Worm (Caenorhabditis elegans) whole organism, L4 larva: ENCODE measurements around the gene npr-22.

Experiments used
- fos-1 ChIP-seq: fragments of 150-350 bp; optimal IDR thresholded peaks from 2 replicates; lab custom pipeline; 2014; ENCODE audit warnings: missing biosample characterization, missing genetic modification characterization
- mes-2 ChIP-seq: sonication (generic microtip); optimal IDR thresholded peaks from 2 replicates; lab custom pipeline; 2016; ENCODE audit warnings: missing genotype, mild to moderate bottlenecking, missing genetic modification characterization, missing compliant biosample characterization; ENCODE audit not compliant: poor library complexity, severe bottlenecking
- nhr-77 ChIP-seq: fragments of 150-350 bp; optimal IDR thresholded peaks from 2 replicates; lab custom pipeline; 2014; ENCODE audit warnings: missing biosample characterization, missing genetic modification characterization
- unc-39 ChIP-seq: sonication (generic microtip); optimal IDR thresholded peaks from 2 replicates; lab custom pipeline; 2017; ENCODE audit warnings: missing biosample characterization, missing genetic modification characterization

DNA sequence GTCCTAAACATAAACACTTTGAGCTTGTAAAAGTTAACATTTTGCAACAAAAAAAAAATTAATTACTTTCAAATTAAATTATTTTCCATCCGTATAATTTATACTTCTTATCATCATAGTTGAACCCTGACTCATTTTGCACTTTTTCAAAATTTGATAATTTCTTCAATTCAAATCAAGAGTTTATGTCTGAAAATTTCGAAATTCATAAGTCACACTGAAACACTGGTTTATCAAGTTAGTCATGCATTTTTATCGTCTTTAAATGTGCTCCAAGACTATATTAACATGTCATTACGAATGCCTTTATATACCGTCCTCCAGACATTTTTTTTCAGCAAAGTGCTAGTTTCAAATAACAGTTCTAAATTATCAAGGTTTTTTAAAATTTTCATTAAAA lies 19.6 kb upstream of the npr-22 start:
- TF ChIP-seq unc-39 (no peak), mes-2 (tag; lab: Kevin White, UChicago) (no peak), nhr-77 (tag; lab: Kevin White, UChicago) (peak; percentile 24), fos-1 (tag; lab: Kevin White, UChicago) (no peak)
